Worm (Caenorhabditis elegans) whole organism, early embryonic: Measurements from ENCODE around the gene F32D1.3.

ENCODE experiments used
- B0310.2 ChIP-seq: sonication (generic microtip); optimal IDR thresholded peaks from 2 replicates; lab custom pipeline; 2016; ENCODE audit warnings: mild to moderate bottlenecking, missing genetic modification characterization, missing compliant biosample characterization
- F13C5.2 ChIP-seq: sonication (generic microtip); optimal IDR thresholded peaks from 2 replicates; lab custom pipeline; 2017; ENCODE audit warnings: mild to moderate bottlenecking, missing genetic modification characterization, inconsistent platforms, missing compliant biosample characterization
- aly-1 ChIP-seq: sonication (generic microtip); optimal IDR thresholded peaks from 2 replicates; lab custom pipeline; 2016; ENCODE audit warnings: missing genetic modification characterization, missing compliant biosample characterization
- ama-1 ChIP-seq: fragments of 150-350 bp; optimal IDR thresholded peaks from 2 replicates; lab custom pipeline; 2014
- ceh-13 ChIP-seq: fragments of 200-800 bp; sonication (Bioruptor generic); optimal IDR thresholded peaks from 2 replicates; lab custom pipeline; 2018; ENCODE audit warnings: mild to moderate bottlenecking, missing genetic modification characterization, missing compliant biosample characterization
- ceh-36 ChIP-seq: sonication (generic microtip); optimal IDR thresholded peaks from 2 replicates; lab custom pipeline; 2016; ENCODE audit warnings: missing genetic modification characterization, inconsistent platforms, missing compliant biosample characterization
- ets-7 ChIP-seq: sonication (generic microtip); optimal IDR thresholded peaks from 2 replicates; lab custom pipeline; 2016; ENCODE audit warnings: missing genotype, missing genetic modification characterization, missing compliant biosample characterization
- flt-1 ChIP-seq: fragments of 200-800 bp; sonication (Bioruptor generic); IDR thresholded peaks from 2 replicates; pipeline ENCODE4 v1.3.6; 2022; ENCODE audit warnings: missing genetic modification characterization, missing compliant biosample characterization
- hmbx-1 ChIP-seq: sonication (generic microtip); optimal IDR thresholded peaks from 2 replicates; lab custom pipeline; 2016; ENCODE audit warnings: mild to moderate bottlenecking, missing genetic modification characterization, missing compliant biosample characterization
- hmg-4 ChIP-seq: fragments of 200-800 bp; sonication (Bioruptor generic); optimal IDR thresholded peaks from 2 replicates; lab custom pipeline; 2018; ENCODE audit warnings: mild to moderate bottlenecking, missing genetic modification characterization, missing compliant biosample characterization
- hnd-1 ChIP-seq: sonication (generic microtip); optimal IDR thresholded peaks from 2 replicates; lab custom pipeline; 2016; ENCODE audit warnings: missing genetic modification characterization, missing compliant biosample characterization
- pes-1 ChIP-seq: fragments of 200-800 bp; sonication (Bioruptor generic); IDR thresholded peaks from 2 replicates; pipeline ENCODE4 v1.3.6; 2022; ENCODE audit warnings: missing genetic modification reagents, missing genetic modification characterization, missing compliant biosample characterization
- scrt-1 ChIP-seq: fragments of 200-800 bp; sonication (Bioruptor generic); IDR thresholded peaks from 2 replicates; pipeline ENCODE4 v1.3.6; 2022; ENCODE audit warnings: missing genetic modification characterization, missing compliant biosample characterization
- sea-1 ChIP-seq: fragments of 200-800 bp; sonication (Bioruptor generic); conservative IDR thresholded peaks from 2 replicates; pipeline ENCODE4 v1.3.6; 2022; ENCODE audit warnings: missing genetic modification characterization, missing compliant biosample characterization
- tbx-11 ChIP-seq: fragments of 200-800 bp; sonication (Bioruptor generic); IDR thresholded peaks from 2 replicates; pipeline ENCODE4 v1.3.6; 2022; ENCODE audit warnings: missing genetic modification characterization, missing compliant biosample characterization
- tbx-37 ChIP-seq: fragments of 200-800 bp; sonication (Bioruptor generic); conservative IDR thresholded peaks from 2 replicates; pipeline ENCODE4 v1.3.6; 2022; ENCODE audit warnings: missing genetic modification reagents, missing genetic modification characterization, missing compliant biosample characterization
- tra-4 ChIP-seq: sonication (generic microtip); optimal IDR thresholded peaks from 2 replicates; lab custom pipeline; 2017; ENCODE audit warnings: missing genetic modification characterization, missing compliant biosample characterization

Gene F32D1.3

ce11 chrV:4359127-4359526 is 2.2 kb downstream of the F32D1.3 start:
- no peak for TF ChIP-seq sea-1 (GFP tag; lab: Robert Waterston, UW)
- no peak for TF ChIP-seq ceh-36 (tag; lab: Kevin White, UChicago)
- TF ChIP-seq hmbx-1 (tag; lab: Kevin White, UChicago), result no peak
- TF ChIP-seq flt-1, result no peak
- no peak for TF ChIP-seq B0310.2
- TF ChIP-seq tra-4 (tag; lab: Kevin White, UChicago), result no peak
- no peak for TF ChIP-seq hmg-4 (GFP tag; lab: Kevin White, UChicago)
- TF ChIP-seq tbx-11 (GFP tag; lab: Robert Waterston, UW), result no peak
- no peak for TF ChIP-seq pes-1
- no peak for TF ChIP-seq tbx-37 (GFP tag; lab: Robert Waterston, UW)
- TF ChIP-seq ets-7, result no peak
- TF ChIP-seq aly-1 (tag; lab: Kevin White, UChicago), result no peak
- no peak for TF ChIP-seq F13C5.2 (tag; lab: Kevin White, UChicago)
- no peak for TF ChIP-seq ceh-13 (GFP tag; lab: Kevin White, UChicago)
- no peak for TF ChIP-seq scrt-1 (GFP tag; lab: Robert Waterston, UW)
- no peak for TF ChIP-seq hnd-1 (tag; lab: Kevin White, UChicago)
- no peak for TF ChIP-seq ama-1 (lab: Kevin White, UChicago)

ce11 chrV:4357369-4357768 is 4.0 kb downstream of the F32D1.3 start:
- TF ChIP-seq ceh-36 (tag; lab: Kevin White, UChicago) (no peak), F13C5.2 (tag; lab: Kevin White, UChicago) (no peak), B0310.2 (no peak), tra-4 (tag; lab: Kevin White, UChicago) (no peak), pes-1 (no peak), hnd-1 (tag; lab: Kevin White, UChicago) (no peak), ceh-13 (GFP tag; lab: Kevin White, UChicago) (no peak), ets-7 (no peak), flt-1 (no peak), ama-1 (lab: Kevin White, UChicago) (no peak), hmbx-1 (tag; lab: Kevin White, UChicago) (no peak), scrt-1 (GFP tag; lab: Robert Waterston, UW) (no peak), tbx-37 (GFP tag; lab: Robert Waterston, UW) (no peak), aly-1 (tag; lab: Kevin White, UChicago) (no peak)

ce11 chrV:4356047-4356612 is 5.2 kb downstream of the F32D1.3 start:
- TF ChIP-seq tbx-37 (GFP tag; lab: Robert Waterston, UW) (no peak), sea-1 (GFP tag; lab: Robert Waterston, UW) (no peak), ceh-36 (tag; lab: Kevin White, UChicago) (no peak)

ce11 chrV:4346799-4347198 is 14.6 kb downstream of the F32D1.3 start, which contains the start of gene mcm-7:
Gene mcm-7, plus strand, starts transcription at chrV:4347166.
- TF ChIP-seq sea-1 (GFP tag; lab: Robert Waterston, UW) (no peak), ama-1 (lab: Kevin White, UChicago) (no peak), hnd-1 (tag; lab: Kevin White, UChicago) (no peak), ceh-36 (tag; lab: Kevin White, UChicago) (no peak), ceh-13 (GFP tag; lab: Kevin White, UChicago) (no peak), scrt-1 (GFP tag; lab: Robert Waterston, UW) (no peak), tra-4 (tag; lab: Kevin White, UChicago) (no peak), aly-1 (tag; lab: Kevin White, UChicago) (no peak), hmbx-1 (tag; lab: Kevin White, UChicago) (no peak), hmg-4 (GFP tag; lab: Kevin White, UChicago) (no peak), F13C5.2 (tag; lab: Kevin White, UChicago) (no peak)

ce11 chrV:4346325-4346724 is 15.0 kb downstream of the F32D1.3 start, which contains the start of gene hpo-18:
Gene hpo-18, minus strand, starts transcription at chrV:4346425.
- TF ChIP-seq ama-1 (lab: Kevin White, UChicago), result no peak
- no peak for TF ChIP-seq ceh-13 (GFP tag; lab: Kevin White, UChicago)
- TF ChIP-seq tbx-37 (GFP tag; lab: Robert Waterston, UW), result no peak
- TF ChIP-seq tbx-11 (GFP tag; lab: Robert Waterston, UW), result no peak
- no peak for TF ChIP-seq hmg-4 (GFP tag; lab: Kevin White, UChicago)
- no peak for TF ChIP-seq scrt-1 (GFP tag; lab: Robert Waterston, UW)
- TF ChIP-seq hnd-1 (tag; lab: Kevin White, UChicago), result no peak
- no peak for TF ChIP-seq sea-1 (GFP tag; lab: Robert Waterston, UW)
- no peak for TF ChIP-seq B0310.2
- TF ChIP-seq tra-4 (tag; lab: Kevin White, UChicago), result no peak
- TF ChIP-seq aly-1 (tag; lab: Kevin White, UChicago), result no peak
- no peak for TF ChIP-seq F13C5.2 (tag; lab: Kevin White, UChicago)
- TF ChIP-seq ets-7, result no peak
- no peak for TF ChIP-seq hmbx-1 (tag; lab: Kevin White, UChicago)
- no peak for TF ChIP-seq ceh-36 (tag; lab: Kevin White, UChicago)
- no peak for TF ChIP-seq pes-1
- no peak for TF ChIP-seq flt-1

- no peak for TF ChIP-seq ceh-13 (GFP tag; lab: Kevin White, UChicago)
- no peak for TF ChIP-seq ceh-36 (tag; lab: Kevin White, UChicago)
- no peak for TF ChIP-seq hnd-1 (tag; lab: Kevin White, UChicago)
- TF ChIP-seq tbx-37 (GFP tag; lab: Robert Waterston, UW), result no peak
- no peak for TF ChIP-seq sea-1 (GFP tag; lab: Robert Waterston, UW)
- no peak for TF ChIP-seq tbx-11 (GFP tag; lab: Robert Waterston, UW)
- TF ChIP-seq F13C5.2 (tag; lab: Kevin White, UChicago), result no peak
- no peak for TF ChIP-seq tra-4 (tag; lab: Kevin White, UChicago)
- no peak for TF ChIP-seq B0310.2
- no peak for TF ChIP-seq scrt-1 (GFP tag; lab: Robert Waterston, UW)
- TF ChIP-seq hmg-4 (GFP tag; lab: Kevin White, UChicago), result no peak
- no peak for TF ChIP-seq aly-1 (tag; lab: Kevin White, UChicago)
- no peak for TF ChIP-seq ama-1 (lab: Kevin White, UChicago)
- no peak for TF ChIP-seq flt-1
- TF ChIP-seq ets-7, result no peak
- TF ChIP-seq hmbx-1 (tag; lab: Kevin White, UChicago), result no peak
- no peak for TF ChIP-seq pes-1
Measured at ce11 chrV:4345714-4346113, 15.7 kb downstream of the F32D1.3 start, which contains the start of gene figl-1. Gene figl-1, minus strand, starts transcription at chrV:4345999.
